Worm (Caenorhabditis elegans) whole organism, late embryonic: Measurements from ENCODE around the gene ZK813.4.

Experiments used
- C08G9.2 ChIP-seq: sonication (generic microtip); optimal IDR thresholded peaks from 2 replicates; lab custom pipeline; 2016; ENCODE audit warnings: mild to moderate bottlenecking, missing genetic modification characterization, moderate library complexity, missing compliant biosample characterization
- F13H6.1 ChIP-seq: sonication (generic microtip); optimal IDR thresholded peaks from 2 replicates; lab custom pipeline; 2016; ENCODE audit warnings: missing genetic modification characterization, missing compliant biosample characterization
- K02D7.2 ChIP-seq: sonication (generic microtip); optimal IDR thresholded peaks from 2 replicates; lab custom pipeline; 2017; ENCODE audit warnings: mild to moderate bottlenecking, missing genetic modification characterization, missing compliant biosample characterization
- T23F11.4 ChIP-seq: fragments of 200-800 bp; sonication (Bioruptor generic); optimal IDR thresholded peaks from 2 replicates; lab custom pipeline; 2018; ENCODE audit warnings: mild to moderate bottlenecking, missing genetic modification characterization, missing compliant biosample characterization
- Y22D7AL.16 ChIP-seq: sonication (generic microtip); optimal IDR thresholded peaks from 2 replicates; lab custom pipeline; 2016; ENCODE audit warnings: missing genetic modification characterization, missing compliant biosample characterization
- ceh-2 ChIP-seq: sonication (generic microtip); optimal IDR thresholded peaks from 2 replicates; lab custom pipeline; 2016; ENCODE audit warnings: missing genotype, missing genetic modification characterization, missing compliant biosample characterization
- ceh-22 ChIP-seq: sonication (generic microtip); optimal IDR thresholded peaks from 2 replicates; lab custom pipeline; 2017; ENCODE audit warnings: missing biosample characterization, missing genetic modification characterization
- ceh-31 ChIP-seq: sonication (generic microtip); optimal IDR thresholded peaks from 2 replicates; lab custom pipeline; 2016; ENCODE audit warnings: missing genetic modification characterization, missing compliant biosample characterization
- ceh-9 ChIP-seq: sonication (generic microtip); optimal IDR thresholded peaks from 2 replicates; lab custom pipeline; 2016; ENCODE audit warnings: mild to moderate bottlenecking, missing genetic modification characterization, inconsistent platforms, missing compliant biosample characterization
- dmd-4 ChIP-seq: sonication (generic microtip); optimal IDR thresholded peaks from 2 replicates; lab custom pipeline; 2016; ENCODE audit warnings: borderline replicate concordance, missing genetic modification characterization, missing compliant biosample characterization
- elt-4 ChIP-seq: sonication (generic microtip); optimal IDR thresholded peaks from 2 replicates; lab custom pipeline; 2016; ENCODE audit warnings: missing genetic modification characterization, missing compliant biosample characterization
- ets-4 ChIP-seq: sonication (generic microtip); optimal IDR thresholded peaks from 2 replicates; lab custom pipeline; 2016; ENCODE audit warnings: missing genetic modification characterization, missing compliant biosample characterization
- eyg-1 ChIP-seq: sonication (generic microtip); optimal IDR thresholded peaks from 2 replicates; lab custom pipeline; 2016; ENCODE audit warnings: missing genotype, missing genetic modification characterization, missing compliant biosample characterization
- fkh-10 ChIP-seq: fragments of 150-350 bp; optimal IDR thresholded peaks from 2 replicates; lab custom pipeline; 2014; ENCODE audit warnings: missing biosample characterization, missing genetic modification reagents, missing genetic modification characterization
- hlh-15 ChIP-seq: sonication (generic microtip); optimal IDR thresholded peaks from 2 replicates; lab custom pipeline; 2016; ENCODE audit warnings: missing genetic modification characterization, missing compliant biosample characterization
- hlh-8 ChIP-seq: sonication (generic microtip); optimal IDR thresholded peaks from 2 replicates; lab custom pipeline; 2016; ENCODE audit warnings: missing genotype, missing genetic modification characterization, missing compliant biosample characterization
- lin-11 ChIP-seq: fragments of 200-800 bp; sonication (Bioruptor generic); optimal IDR thresholded peaks from 2 replicates; lab custom pipeline; 2018; ENCODE audit warnings: mild to moderate bottlenecking, missing genetic modification characterization, missing compliant biosample characterization
- mec-3 ChIP-seq: sonication (generic microtip); optimal IDR thresholded peaks from 2 replicates; lab custom pipeline; 2016; ENCODE audit warnings: borderline replicate concordance, missing genetic modification characterization, missing compliant biosample characterization
- nhr-11 ChIP-seq: fragments of 150-350 bp; optimal IDR thresholded peaks from 2 replicates; lab custom pipeline; 2014; ENCODE audit warnings: missing biosample characterization, missing genetic modification characterization
- nhr-232 ChIP-seq: sonication (generic microtip); optimal IDR thresholded peaks from 2 replicates; lab custom pipeline; 2016; ENCODE audit warnings: missing genetic modification characterization, missing compliant biosample characterization
- npax-4 ChIP-seq: sonication (generic microtip); optimal IDR thresholded peaks from 2 replicates; lab custom pipeline; 2016; ENCODE audit warnings: missing genetic modification characterization, missing compliant biosample characterization
- odd-2 ChIP-seq: sonication (generic microtip); optimal IDR thresholded peaks from 2 replicates; lab custom pipeline; 2017; ENCODE audit warnings: antibody characterized with exemption, mild to moderate bottlenecking, missing genetic modification characterization, missing compliant biosample characterization
- pag-3 ChIP-seq: sonication (generic microtip); optimal IDR thresholded peaks from 2 replicates; lab custom pipeline; 2016; ENCODE audit warnings: missing compliant biosample characterization, missing genetic modification characterization, borderline replicate concordance
- pat-9 ChIP-seq: fragments of 200-800 bp; sonication (Bioruptor generic); optimal IDR thresholded peaks from 2 replicates; lab custom pipeline; 2018; ENCODE audit warnings: mild to moderate bottlenecking, missing genetic modification characterization, moderate library complexity, missing compliant biosample characterization
- pax-1 ChIP-seq: fragments of 150-350 bp; optimal IDR thresholded peaks from 2 replicates; lab custom pipeline; 2014; ENCODE audit warnings: missing biosample characterization, missing genetic modification characterization
- pha-4 ChIP-seq: fragments of 150-350 bp; optimal IDR thresholded peaks from 2 replicates; lab custom pipeline; 2018; ENCODE audit warnings: missing biosample characterization, missing genetic modification reagents, missing genetic modification characterization
- pros-1 ChIP-seq: fragments of 150-350 bp; optimal IDR thresholded peaks from 2 replicates; lab custom pipeline; 2014; ENCODE audit warnings: missing biosample characterization, missing genetic modification reagents, missing genetic modification characterization
- rnt-1 ChIP-seq: sonication (generic microtip); optimal IDR thresholded peaks from 2 replicates; lab custom pipeline; 2016; ENCODE audit warnings: missing genetic modification characterization, missing compliant biosample characterization
- sox-4 ChIP-seq: sonication (generic microtip); optimal IDR thresholded peaks from 2 replicates; lab custom pipeline; 2017; ENCODE audit warnings: mild to moderate bottlenecking, missing genetic modification characterization, inconsistent platforms, missing compliant biosample characterization
- tbx-2 ChIP-seq: sonication (generic microtip); optimal IDR thresholded peaks from 2 replicates; lab custom pipeline; 2016; ENCODE audit warnings: missing genetic modification characterization, missing compliant biosample characterization
- tbx-7 ChIP-seq: sonication (generic microtip); optimal IDR thresholded peaks from 2 replicates; lab custom pipeline; 2016; ENCODE audit warnings: missing genotype, missing genetic modification characterization, missing compliant biosample characterization
- unc-55 ChIP-seq: sonication (generic microtip); optimal IDR thresholded peaks from 2 replicates; lab custom pipeline; 2017; ENCODE audit warnings: missing biosample characterization, missing genetic modification reagents, missing genetic modification characterization
- unc-86 ChIP-seq: sonication (generic microtip); optimal IDR thresholded peaks from 2 replicates; lab custom pipeline; 2016; ENCODE audit warnings: missing genetic modification characterization, missing compliant biosample characterization
- zip-5 ChIP-seq: sonication (generic microtip); optimal IDR thresholded peaks from 2 replicates; lab custom pipeline; 2016; ENCODE audit warnings: missing genetic modification characterization, missing compliant biosample characterization
- ztf-16 ChIP-seq: sonication (generic microtip); optimal IDR thresholded peaks from 2 replicates; lab custom pipeline; 2017; ENCODE audit warnings: missing genetic modification characterization, missing compliant biosample characterization

Gene ZK813.4

DNA sequence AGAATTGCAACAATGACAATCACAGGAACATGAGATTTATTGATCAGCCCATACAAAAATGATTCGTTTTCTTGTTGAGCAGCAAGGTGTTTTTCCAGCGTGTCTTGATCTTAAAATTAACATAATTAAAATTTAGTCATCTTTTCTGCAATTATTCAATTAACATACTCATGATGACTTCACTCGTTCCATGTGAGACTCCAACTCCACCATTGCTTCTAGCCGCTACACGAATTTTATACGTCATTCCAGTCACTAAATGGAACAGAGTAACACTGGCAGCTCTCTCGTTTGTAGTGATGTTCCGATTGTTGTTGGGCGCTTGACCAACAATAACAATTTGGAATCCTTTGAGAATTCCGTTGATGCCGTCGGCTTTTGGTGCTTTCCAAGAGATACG, 23.9 kb upstream of the ZK813.4 start:
- no peak for TF ChIP-seq odd-2 (tag; lab: Kevin White, UChicago)
- TF ChIP-seq ceh-9, result no peak
- no peak for TF ChIP-seq pha-4
- no peak for TF ChIP-seq K02D7.2
- TF ChIP-seq dmd-4 (tag; lab: Kevin White, UChicago), result no peak
- no peak for TF ChIP-seq lin-11
- no peak for TF ChIP-seq hlh-15 (tag; lab: Kevin White, UChicago)
- no peak for TF ChIP-seq sox-4
- no peak for TF ChIP-seq nhr-232
- no peak for TF ChIP-seq pag-3 (tag; lab: Kevin White, UChicago)
- TF ChIP-seq, all 69 proteins: peak for 0

ce11 chrX:3451122-3451521, 21.2 kb upstream of the ZK813.4 start, which contains the start of gene ZK813.5:
Gene ZK813.5, minus strand, starts transcription at chrX:3451222.
- TF ChIP-seq rnt-1 (tag; lab: Kevin White, UChicago) (no peak), pax-1 (no peak), elt-4 (tag; lab: Kevin White, UChicago) (no peak), ceh-22 (tag; lab: Kevin White, UChicago) (no peak), hlh-8 (no peak), F13H6.1 (tag; lab: Kevin White, UChicago) (no peak), C08G9.2 (tag; lab: Kevin White, UChicago) (no peak)

- TF ChIP-seq C08G9.2 (tag; lab: Kevin White, UChicago) (no peak), T23F11.4 (no peak), zip-5 (tag; lab: Kevin White, UChicago) (no peak), tbx-2 (tag; lab: Kevin White, UChicago) (no peak), fkh-10 (no peak)
Observed at ce11 chrX:3446011-3446410, 16.1 kb upstream of the ZK813.4 start, which contains the start of gene ZK813.1. Gene ZK813.1, plus strand, starts transcription at chrX:3446311.

ce11 chrX:3444514-3444913, 14.6 kb upstream of the ZK813.4 start, which contains the start of gene ZK813.7:
Gene ZK813.7, plus strand, starts transcription at chrX:3444814.
- TF ChIP-seq pax-1, result no peak
- TF ChIP-seq C08G9.2 (tag; lab: Kevin White, UChicago), result no peak
- TF ChIP-seq odd-2 (tag; lab: Kevin White, UChicago), result no peak
- TF ChIP-seq ets-4 (tag; lab: Kevin White, UChicago), result no peak
- no peak for TF ChIP-seq F13H6.1 (tag; lab: Kevin White, UChicago)
- TF ChIP-seq npax-4, result no peak
- TF ChIP-seq eyg-1 (tag; lab: Kevin White, UChicago), result no peak
- TF ChIP-seq lin-11, result no peak
- TF ChIP-seq pat-9 (tag; lab: Kevin White, UChicago), result no peak

DNA sequence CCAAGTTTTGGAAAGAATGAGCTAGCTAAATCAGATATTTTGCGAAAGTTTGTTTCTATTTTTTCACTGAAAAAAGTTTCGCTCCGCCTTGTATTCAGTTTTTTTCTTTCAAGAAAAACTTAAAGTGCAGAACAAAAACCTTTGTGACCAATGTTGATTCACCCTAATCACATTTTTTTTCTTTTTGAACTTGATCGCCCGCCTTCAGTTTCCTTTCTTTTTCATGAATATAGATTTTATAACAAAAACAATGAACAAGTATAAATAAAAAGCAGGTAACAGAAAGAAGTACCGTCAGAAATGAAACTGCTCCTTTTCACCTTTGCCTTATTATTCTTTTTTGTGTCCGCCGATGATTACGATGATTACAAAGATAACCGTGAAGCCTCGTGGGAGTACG, 13.6 kb upstream of the ZK813.4 start, which contains the start of gene ZK813.2:
Gene ZK813.2 (plus strand): TSS at position 301 of the 400 bp plus-strand sequence.
- TF ChIP-seq nhr-11, result no peak
- TF ChIP-seq tbx-2 (tag; lab: Kevin White, UChicago), result no peak

DNA sequence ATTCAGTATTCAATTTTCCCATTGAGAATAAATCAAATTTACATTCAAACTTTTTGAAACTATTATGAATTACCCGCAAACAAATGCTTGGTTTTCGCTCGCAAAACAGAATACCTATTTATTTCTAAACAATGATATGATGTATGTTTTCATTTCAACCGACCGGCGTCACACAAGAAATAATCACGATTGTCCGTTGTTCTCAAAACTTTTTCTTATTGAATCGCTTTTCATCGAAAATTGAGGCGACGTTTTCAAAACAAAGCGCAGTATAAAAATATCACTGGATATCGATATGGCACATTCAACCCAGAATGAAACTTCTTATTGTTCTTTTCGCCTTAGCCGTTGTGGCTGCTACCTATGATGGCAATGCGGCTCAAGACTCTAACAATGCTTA, 11.6 kb upstream of the ZK813.4 start, which contains the start of gene ZK813.3:
Gene ZK813.3 (plus strand): TSS at position 301 of the 400 bp plus-strand sequence.
- TF ChIP-seq Y22D7AL.16 (tag; lab: Kevin White, UChicago) (no peak), mec-3 (tag; lab: Kevin White, UChicago) (no peak), pag-3 (tag; lab: Kevin White, UChicago) (no peak), pha-4 (no peak), tbx-7 (tag; lab: Kevin White, UChicago) (no peak)
- TF ChIP-seq, all 69 proteins: peak for 0

DNA sequence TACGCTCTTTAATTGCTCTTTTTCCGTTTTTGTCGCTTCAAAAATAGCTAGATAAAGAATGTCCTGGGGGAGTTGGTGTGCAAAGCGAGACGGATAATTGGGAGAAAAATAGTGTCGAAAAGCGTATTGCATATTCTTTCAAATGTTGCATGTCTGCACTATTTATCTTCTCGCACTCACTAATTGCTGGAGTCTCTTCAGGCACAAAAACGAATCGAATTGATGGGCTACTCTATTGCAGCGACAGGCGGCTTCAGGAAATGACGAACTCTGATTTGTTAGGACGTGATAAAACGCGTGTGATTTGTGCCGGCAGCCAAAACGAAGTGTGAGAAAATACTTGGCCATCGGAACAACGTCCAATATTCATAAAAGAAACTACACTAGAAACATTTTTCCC, 10.4 kb upstream of the ZK813.4 start:
- TF ChIP-seq pat-9 (tag; lab: Kevin White, UChicago), result no peak
- TF ChIP-seq C08G9.2 (tag; lab: Kevin White, UChicago), result no peak
- TF ChIP-seq pros-1 (tag; lab: Kevin White, UChicago), result no peak
- no peak for TF ChIP-seq ztf-16
- TF ChIP-seq pax-1, result no peak
- no peak for TF ChIP-seq unc-86 (tag; lab: Kevin White, UChicago)
- TF ChIP-seq unc-55 (GFP tag; lab: Kevin White, UChicago), result peak; percentile 55
- no peak for TF ChIP-seq Y22D7AL.16 (tag; lab: Kevin White, UChicago)
- peak; percentile 6 for TF ChIP-seq rnt-1 (tag; lab: Kevin White, UChicago)
- TF ChIP-seq ceh-2, result no peak
- no peak for TF ChIP-seq ceh-31 (tag; lab: Kevin White, UChicago)
- TF ChIP-seq hlh-8, result no peak
